Worm (Caenorhabditis elegans) whole organism, L4 larva: ENCODE measurements around the gene srd-17.

Source experiments
- ceh-20 ChIP-seq: fragments of 200-800 bp; sonication (Bioruptor generic); IDR thresholded peaks from 2 replicates; pipeline ENCODE4 v1.3.6; 2022; ENCODE audit warnings: missing genetic modification reagents, missing genetic modification characterization, missing compliant biosample characterization
- dpl-1 ChIP-seq: fragments of 150-350 bp; optimal IDR thresholded peaks from 2 replicates; lab custom pipeline; 2014; ENCODE audit warnings: missing biosample characterization, missing genetic modification reagents, missing genetic modification characterization
- lin-39 ChIP-seq: fragments of 150-350 bp; optimal IDR thresholded peaks from 2 replicates; lab custom pipeline; 2014; ENCODE audit warnings: missing biosample characterization, missing genetic modification reagents, missing genetic modification characterization

DNA sequence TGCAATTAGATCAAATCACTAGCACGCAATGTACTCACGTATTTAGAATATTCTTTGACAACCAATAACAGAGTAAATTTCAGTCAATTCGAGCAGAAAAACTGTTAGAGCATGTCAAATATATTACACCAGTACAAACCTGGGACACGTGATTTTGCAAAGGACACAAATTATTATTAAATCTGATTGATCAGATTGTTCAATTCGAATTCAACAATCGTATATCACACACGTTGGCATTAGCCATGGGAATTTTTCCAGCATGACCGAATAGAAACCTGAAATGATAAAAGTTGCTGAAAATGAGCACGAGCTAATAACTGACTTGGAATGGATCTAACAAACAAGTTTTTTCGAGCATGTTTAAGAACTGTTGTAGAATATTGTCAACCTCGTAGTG lies 9.5 kb downstream of the srd-17 start, which contains the start of gene srv-9:
- TF ChIP-seq lin-39 (tag; lab: Kevin White, UChicago) (no peak), dpl-1 (GFP tag; lab: Kevin White, UChicago) (no peak), ceh-20 (GFP tag; lab: Robert Waterston, UW) (no peak)
